Fruit fly (Drosophila melanogaster) whole organism, embryonic: ENCODE results near the gene CG43638.

Experiments
- CG10147 ChIP-seq: fragments of 200-800 bp; sonication (Bioruptor generic); optimal IDR thresholded peaks from 2 replicates; lab custom pipeline; 2019; ENCODE audit warnings: missing biosample characterization, mild to moderate bottlenecking, missing genetic modification characterization, moderate library complexity
- CG10431 ChIP-seq: fragments of 200-800 bp; sonication (Bioruptor generic); optimal IDR thresholded peaks from 3 replicates; lab custom pipeline; 2018; ENCODE audit warnings: missing biosample characterization, mild to moderate bottlenecking, missing genetic modification characterization
- CG13123 ChIP-seq: fragments of 200-800 bp; sonication (Bioruptor generic); optimal IDR thresholded peaks from 2 replicates; lab custom pipeline; 2016; ENCODE audit warnings: missing biosample characterization, missing genetic modification characterization
- CG14441 ChIP-seq: fragments of 200-800 bp; sonication (Bioruptor generic); IDR thresholded peaks from 2 replicates; pipeline ENCODE4 v1.3.6; 2022; ENCODE audit warnings: missing biosample characterization, missing genetic modification characterization
- CG15073 ChIP-seq: fragments of 200-800 bp; sonication (Bioruptor generic); optimal IDR thresholded peaks from 2 replicates; lab custom pipeline; 2016; ENCODE audit warnings: missing biosample characterization, missing genetic modification characterization
- CG15514 ChIP-seq: fragments of 200-800 bp; sonication (Bioruptor generic); optimal IDR thresholded peaks from 3 replicates; lab custom pipeline; 2017; ENCODE audit warnings: missing biosample characterization, missing genetic modification characterization, mild to moderate bottlenecking, moderate library complexity, missing genetic modification reagents
- CG16779 ChIP-seq: fragments of 200-800 bp; sonication (Bioruptor generic); IDR thresholded peaks from 2 replicates; pipeline ENCODE4 v1.3.6; 2022; ENCODE audit warnings: missing biosample characterization, missing genetic modification characterization
- CG17612 ChIP-seq: fragments of 200-800 bp; sonication (Bioruptor generic); IDR thresholded peaks from 2 replicates; pipeline ENCODE4 v1.3.6; 2022; ENCODE audit warnings: missing biosample characterization, missing genetic modification characterization
- CG1792 ChIP-seq: fragments of 200-800 bp; sonication (Bioruptor generic); optimal IDR thresholded peaks from 2 replicates; lab custom pipeline; 2016; ENCODE audit warnings: missing biosample characterization, missing genetic modification characterization
- CG18011 ChIP-seq: fragments of 200-800 bp; sonication (Bioruptor generic); optimal IDR thresholded peaks from 2 replicates; lab custom pipeline; 2017; ENCODE audit warnings: missing biosample characterization, missing genetic modification characterization, mild to moderate bottlenecking, moderate library complexity, missing genotype
- CG2116 ChIP-seq: fragments of 200-800 bp; sonication (Bioruptor generic); optimal IDR thresholded peaks from 3 replicates; lab custom pipeline; 2018; ENCODE audit warnings: missing biosample characterization, mild to moderate bottlenecking, missing genetic modification characterization
- CG34376 ChIP-seq: fragments of 200-800 bp; sonication (Bioruptor generic); optimal IDR thresholded peaks from 2 replicates; lab custom pipeline; 2018; ENCODE audit warnings: missing biosample characterization, mild to moderate bottlenecking, missing genetic modification characterization
- CG3847 ChIP-seq: fragments of 200-800 bp; sonication (Bioruptor generic); IDR thresholded peaks from 2 replicates; pipeline ENCODE4 v1.3.6; 2022; ENCODE audit warnings: missing biosample characterization, missing genetic modification characterization
- CG43689 ChIP-seq: fragments of 200-800 bp; sonication (Bioruptor generic); IDR thresholded peaks from 2 replicates; pipeline ENCODE4 v1.3.6; 2022; ENCODE audit warnings: missing biosample characterization, missing genetic modification characterization
- CG5180 ChIP-seq: fragments of 200-800 bp; sonication (Bioruptor generic); optimal IDR thresholded peaks from 3 replicates; lab custom pipeline; 2017; ENCODE audit warnings: missing biosample characterization, missing genetic modification characterization, mild to moderate bottlenecking, moderate library complexity, missing genetic modification reagents
- CG6254 ChIP-seq: fragments of 200-800 bp; sonication (Bioruptor generic); optimal IDR thresholded peaks from 3 replicates; lab custom pipeline; 2017; ENCODE audit warnings: mild to moderate bottlenecking, missing biosample characterization, missing genetic modification reagents, missing genetic modification characterization
- CG6813 ChIP-seq: fragments of 200-800 bp; sonication (Bioruptor generic); optimal IDR thresholded peaks from 2 replicates; lab custom pipeline; 2017; ENCODE audit warnings: missing biosample characterization, missing genetic modification characterization, mild to moderate bottlenecking, moderate library complexity, missing genetic modification reagents
- CG7839 ChIP-seq: fragments of 200-800 bp; sonication (Bioruptor generic); optimal IDR thresholded peaks from 3 replicates; lab custom pipeline; 2018; ENCODE audit warnings: missing biosample characterization, mild to moderate bottlenecking, missing genetic modification characterization, moderate library complexity
- CG7928 ChIP-seq: fragments of 200-800 bp; sonication (Bioruptor generic); optimal IDR thresholded peaks from 2 replicates; lab custom pipeline; 2017; ENCODE audit warnings: missing biosample characterization, mild to moderate bottlenecking, missing genetic modification characterization
- CG9932 ChIP-seq: fragments of 200-800 bp; sonication (Bioruptor generic); IDR thresholded peaks from 2 replicates; pipeline ENCODE4 v1.3.6; 2022; ENCODE audit warnings: missing biosample characterization, missing genetic modification characterization
- D19A ChIP-seq: fragments of 200-800 bp; optimal IDR thresholded peaks from 3 replicates; lab custom pipeline; 2019; ENCODE audit warnings: missing biosample characterization, mild to moderate bottlenecking, missing genetic modification characterization, moderate library complexity
- Gug ChIP-seq: fragments of 200-800 bp; sonication (Bioruptor generic); IDR thresholded peaks from 4 replicates; pipeline ENCODE4 v1.3.6; 2022; ENCODE audit warnings: missing biosample characterization, missing genetic modification characterization
- HmgZ ChIP-seq: fragments of 200-800 bp; sonication (Bioruptor generic); optimal IDR thresholded peaks from 2 replicates; lab custom pipeline; 2018; ENCODE audit warnings: missing biosample characterization, mild to moderate bottlenecking, missing genetic modification characterization
- Kr ChIP-seq: fragments of 200-800 bp; sonication (Bioruptor generic); optimal IDR thresholded peaks from 2 replicates; lab custom pipeline; 2017; ENCODE audit warnings: missing biosample characterization, mild to moderate bottlenecking, missing genetic modification characterization
- Meics ChIP-seq: fragments of 200-800 bp; sonication (Bioruptor generic); optimal IDR thresholded peaks from 2 replicates; lab custom pipeline; 2017; ENCODE audit warnings: missing biosample characterization, mild to moderate bottlenecking, missing genetic modification characterization
- Mes4 ChIP-seq: fragments of 200-800 bp; sonication (Bioruptor generic); optimal IDR thresholded peaks from 2 replicates; lab custom pipeline; 2016; ENCODE audit warnings: missing biosample characterization, missing genetic modification characterization
- NC2β ChIP-seq: fragments of 200-800 bp; sonication (Bioruptor generic); optimal IDR thresholded peaks from 2 replicates; lab custom pipeline; 2016; ENCODE audit warnings: missing biosample characterization, missing genetic modification characterization
- NFAT ChIP-seq: fragments of 200-800 bp; sonication (Bioruptor generic); IDR thresholded peaks from 2 replicates; pipeline ENCODE4 v1.3.6; 2022; ENCODE audit warnings: missing biosample characterization, missing genetic modification characterization
- Rfx ChIP-seq: fragments of 200-800 bp; sonication (Bioruptor generic); IDR thresholded peaks from 2 replicates; pipeline ENCODE4 v1.3.6; 2022; ENCODE audit warnings: missing biosample characterization, missing genetic modification characterization
- Sin3A ChIP-seq: fragments of >200 bp; optimal IDR thresholded peaks from 2 replicates; lab custom pipeline; 2018
- ase ChIP-seq: fragments of 200-800 bp; sonication (Bioruptor generic); IDR thresholded peaks from 3 replicates; pipeline ENCODE4 v1.3.6; 2022; ENCODE audit warnings: missing biosample characterization, missing genetic modification characterization
- croc ChIP-seq: fragments of 200-800 bp; sonication (Bioruptor generic); conservative IDR thresholded peaks from 3 replicates; pipeline ENCODE4 v1.3.6; 2022; ENCODE audit warnings: missing biosample characterization, missing genetic modification characterization
- esg ChIP-seq: fragments of 200-800 bp; sonication (Bioruptor generic); conservative IDR thresholded peaks from 2 replicates; pipeline ENCODE4 v1.3.6; 2022; ENCODE audit warnings: missing biosample characterization, missing genetic modification characterization
- eyg ChIP-seq: fragments of 200-800 bp; sonication (Bioruptor generic); optimal IDR thresholded peaks from 3 replicates; lab custom pipeline; 2016; ENCODE audit warnings: missing biosample characterization, missing genetic modification characterization
- gem ChIP-seq: fragments of 200-800 bp; sonication (Bioruptor generic); optimal IDR thresholded peaks from 2 replicates; lab custom pipeline; 2019; ENCODE audit warnings: missing biosample characterization, mild to moderate bottlenecking, missing genetic modification characterization, moderate library complexity
- ham ChIP-seq: fragments of 200-800 bp; sonication (Bioruptor generic); IDR thresholded peaks from 2 replicates; pipeline ENCODE4 v1.3.6; 2022; ENCODE audit warnings: missing biosample characterization, missing genetic modification characterization
- hb ChIP-seq: fragments of 200-800 bp; sonication (Bioruptor generic); IDR thresholded peaks from 3 replicates; pipeline ENCODE4 v1.3.6; 2022; ENCODE audit warnings: missing biosample characterization, missing genetic modification characterization; ENCODE audit not compliant: partially characterized antibody
- inv ChIP-seq: fragments of 200-800 bp; sonication (Bioruptor generic); IDR thresholded peaks from 2 replicates; pipeline ENCODE4 v1.3.6; 2022; ENCODE audit warnings: missing biosample characterization, missing genetic modification characterization; ENCODE audit not compliant: partially characterized antibody
- jigr1 ChIP-seq: fragments of 200-800 bp; sonication (Bioruptor generic); IDR thresholded peaks from 3 replicates; pipeline ENCODE4 v1.3.6; 2022; ENCODE audit warnings: missing biosample characterization, missing genetic modification characterization
- kay ChIP-seq: fragments of 200-800 bp; sonication (Bioruptor generic); optimal IDR thresholded peaks from 2 replicates; lab custom pipeline; 2016; ENCODE audit warnings: missing biosample characterization, missing genetic modification characterization
- pb ChIP-seq: fragments of 200-800 bp; sonication (Bioruptor generic); optimal IDR thresholded peaks from 3 replicates; lab custom pipeline; 2016; ENCODE audit warnings: missing biosample characterization, missing genetic modification characterization
- pfk ChIP-seq: fragments of 200-800 bp; sonication (Bioruptor generic); optimal IDR thresholded peaks from 2 replicates; lab custom pipeline; 2018; ENCODE audit warnings: missing biosample characterization, mild to moderate bottlenecking, missing genetic modification characterization, moderate library complexity
- phol ChIP-seq: fragments of 200-800 bp; sonication (Bioruptor generic); optimal IDR thresholded peaks from 3 replicates; lab custom pipeline; 2018; ENCODE audit warnings: missing biosample characterization, mild to moderate bottlenecking, missing genetic modification characterization, moderate library complexity
- sc ChIP-seq, 3 experiments: fragments of >200 bp in 2 of 3; fragments of 200-800 bp in 1 of 3; sonication (Bioruptor generic) in 1 of 3; optimal IDR thresholded peaks; 2 replicates in 2 of 3; 3 replicates in 1 of 3; lab custom pipeline; 2017; ENCODE audit warnings: mild to moderate bottlenecking in 1 of 3, missing biosample characterization in 1 of 3, missing genetic modification characterization in 1 of 3, missing genetic modification reagents in 1 of 3
- sens-2 ChIP-seq: fragments of 200-800 bp; sonication (Bioruptor generic); IDR thresholded peaks from 2 replicates; pipeline ENCODE4 v1.3.6; 2022; ENCODE audit warnings: missing biosample characterization, missing genetic modification characterization
- tap ChIP-seq: fragments of 200-800 bp; optimal IDR thresholded peaks from 3 replicates; lab custom pipeline; 2019; ENCODE audit warnings: missing biosample characterization, mild to moderate bottlenecking, missing genetic modification characterization, moderate library complexity
- toy ChIP-seq: fragments of 200-800 bp; sonication (Bioruptor generic); IDR thresholded peaks from 2 replicates; pipeline ENCODE4 v1.3.6; 2022; ENCODE audit warnings: missing biosample characterization, missing genetic modification characterization
- trem ChIP-seq: fragments of 200-800 bp; optimal IDR thresholded peaks from 3 replicates; lab custom pipeline; 2019; ENCODE audit warnings: missing biosample characterization, mild to moderate bottlenecking, missing genetic modification characterization, moderate library complexity
- unpg ChIP-seq: fragments of 200-800 bp; sonication (Bioruptor generic); optimal IDR thresholded peaks from 3 replicates; lab custom pipeline; 2018; ENCODE audit warnings: missing biosample characterization, mild to moderate bottlenecking, missing genetic modification characterization, moderate library complexity

Gene CG43638

dm6 chr3L:12090898-12091685, 46.7 kb downstream of the CG43638 start (continued):
- no peak for TF ChIP-seq ham (GFP tag; lab: Robert Waterston, UW)
- peak; percentile 83 for TF ChIP-seq Rfx (GFP tag; lab: Robert Waterston, UW)
- TF ChIP-seq CG5180: peak; percentile 59
- peak; percentile 38 for TF ChIP-seq CG6813 (GFP tag; lab: Kevin White, UChicago)
- TF ChIP-seq CG7928 (GFP tag; lab: Kevin White, UChicago): peak; percentile 14
- TF ChIP-seq phol (tag; lab: Kevin White, UChicago): peak; percentile 53
- TF ChIP-seq HmgZ (tag; lab: Kevin White, UChicago): peak; percentile 56
- TF ChIP-seq Gug (GFP tag; lab: Robert Waterston, UW): peak; percentile 30; the same call in 1 of the 4 replicates
- no peak for TF ChIP-seq toy (GFP tag; lab: Robert Waterston, UW)
- no peak for TF ChIP-seq inv (GFP tag; lab: Robert Waterston, UW)
- TF ChIP-seq jigr1 (GFP tag; lab: Robert Waterston, UW): 0 out of 3 replicates have a peak, but pooled peaks have one; percentile 36
- TF ChIP-seq CG17612: peak; percentile 69; the same call in 1 of the 2 replicates
- TF ChIP-seq CG3847 (GFP tag; lab: Robert Waterston, UW): peak; percentile 75
- no peak; the same call in 2 of the 3 replicates for TF ChIP-seq croc (GFP tag; lab: Robert Waterston, UW)
- no peak for TF ChIP-seq CG15073 (GFP tag; lab: Kevin White, UChicago)
- peak; percentile 77 for TF ChIP-seq CG7839 (tag; lab: Kevin White, UChicago)
- no peak for TF ChIP-seq CG6254
- peak; percentile 43 for TF ChIP-seq CG15514 (GFP tag; lab: Kevin White, UChicago)
- peak; percentile 79 for TF ChIP-seq CG34376 (GFP tag; lab: Kevin White, UChicago)
- peak; percentile 73 for TF ChIP-seq gem (tag; lab: Kevin White, UChicago)
- no peak for TF ChIP-seq pfk (GFP tag; lab: Kevin White, UChicago)
- TF ChIP-seq sens-2 (GFP tag; lab: Robert Waterston, UW): no peak
- TF ChIP-seq CG9932 (GFP tag; lab: Robert Waterston, UW): peak; percentile 82
- TF ChIP-seq tap (tag; lab: Kevin White, UChicago): peak; percentile 54
- peak; percentile 28 for TF ChIP-seq CG18011
- no peak for TF ChIP-seq NFAT
- TF ChIP-seq D19A (tag; lab: Kevin White, UChicago): peak; percentile 29
- no peak for TF ChIP-seq CG13123 (GFP tag; lab: Kevin White, UChicago)
- TF ChIP-seq sc (optimal IDR thresholded peaks at IDR 0.05; lab: Kevin White, UChicago): no peak
- TF ChIP-seq sc (GFP tag; optimal IDR thresholded peaks at IDR 0.05; lab: Kevin White, UChicago): no peak
- peak; percentile 34 for TF ChIP-seq CG10147
- TF ChIP-seq NC2β (GFP tag; lab: Kevin White, UChicago): peak; percentile 6
- TF ChIP-seq Meics (GFP tag; lab: Kevin White, UChicago): peak; percentile 89
- TF ChIP-seq esg (GFP tag; lab: Robert Waterston, UW): 0 out of 2 replicates have a peak, but pooled peaks have one; percentile 39
- peak; percentile 76 for TF ChIP-seq CG14441 (GFP tag; lab: Robert Waterston, UW)
- peak; percentile 21; the same call in 1 of the 2 replicates for TF ChIP-seq CG16779 (GFP tag; lab: Robert Waterston, UW)
- TF ChIP-seq CG2116 (GFP tag; lab: Kevin White, UChicago): peak; percentile 10
- peak; percentile 56 for TF ChIP-seq unpg (GFP tag; lab: Kevin White, UChicago)
- TF ChIP-seq Mes4 (GFP tag; lab: Kevin White, UChicago): no peak
- TF ChIP-seq CG43689 (GFP tag; lab: Robert Waterston, UW): peak; percentile 46; the same call in 1 of the 2 replicates
- peak; percentile 59 for TF ChIP-seq CG1792 (GFP tag; lab: Kevin White, UChicago)
- no peak for TF ChIP-seq pb (GFP tag; lab: Kevin White, UChicago)
- no peak for TF ChIP-seq ase
- TF ChIP-seq Sin3A: no peak
- peak; percentile 44 for TF ChIP-seq kay
- TF ChIP-seq trem (tag; lab: Kevin White, UChicago): no peak
- no peak for TF ChIP-seq Kr (GFP tag; lab: Kevin White, UChicago)
- no peak for TF ChIP-seq hb (GFP tag; lab: Robert Waterston, UW)
- TF ChIP-seq eyg (GFP tag; lab: Kevin White, UChicago): peak; percentile 15
- TF ChIP-seq CG10431 (GFP tag; lab: Kevin White, UChicago): no peak
